Worm (Caenorhabditis elegans) whole organism, L1 larva: ENCODE measurements around the gene srd-20.

Experiments used
- dpl-1 ChIP-seq, 3 experiments: fragments of 150-350 bp in 2 of 3; sonication (generic microtip) in 1 of 3; optimal IDR thresholded peaks; 2 replicates each; lab custom pipeline; 2014 to 2017; ENCODE audit warnings: missing biosample characterization in 3 of 3, missing genetic modification characterization in 3 of 3, missing genetic modification reagents in 3 of 3
- elt-2 ChIP-seq: sonication (generic microtip); optimal IDR thresholded peaks from 2 replicates; lab custom pipeline; 2016; ENCODE audit warnings: missing genetic modification characterization, mild to moderate bottlenecking, inconsistent platforms, missing compliant biosample characterization, missing genetic modification reagents
- fkh-10 ChIP-seq: sonication (generic microtip); optimal IDR thresholded peaks from 2 replicates; lab custom pipeline; 2017; ENCODE audit warnings: missing biosample characterization, missing genetic modification reagents, missing genetic modification characterization
- jun-1 ChIP-seq: fragments of 150-350 bp; optimal IDR thresholded peaks from 2 replicates; lab custom pipeline; 2014; ENCODE audit warnings: missing biosample characterization, missing genetic modification reagents, missing genetic modification characterization
- lin-15B ChIP-seq: fragments of 150-350 bp; sonication (generic microtip); optimal IDR thresholded peaks from 3 replicates; lab custom pipeline; 2014; ENCODE audit warnings: missing biosample characterization, missing genetic modification characterization
- lsy-2 ChIP-seq, 2 experiments: fragments of 150-350 bp; optimal IDR thresholded peaks; 2 replicates each; lab custom pipeline; 2014; ENCODE audit warnings: missing biosample characterization in 2 of 2, missing genetic modification characterization in 2 of 2
- mdl-1 ChIP-seq, 2 experiments: fragments of 150-350 bp; optimal IDR thresholded peaks; 2 replicates each; lab custom pipeline; 2014 to 2017; ENCODE audit warnings: missing biosample characterization in 2 of 2, missing genetic modification characterization in 2 of 2, inconsistent platforms in 1 of 2
- nhr-12 ChIP-seq: sonication (generic microtip); optimal IDR thresholded peaks from 2 replicates; lab custom pipeline; 2017; ENCODE audit warnings: missing biosample characterization, missing genetic modification characterization
- snpc-4 ChIP-seq: fragments of 150-350 bp; optimal IDR thresholded peaks from 2 replicates; lab custom pipeline; 2014; ENCODE audit warnings: missing biosample characterization, missing genetic modification characterization
- unc-130 ChIP-seq: fragments of 150-350 bp; optimal IDR thresholded peaks from 2 replicates; lab custom pipeline; 2017; ENCODE audit warnings: missing biosample characterization, missing genetic modification characterization, inconsistent platforms
- ztf-11 ChIP-seq, 2 experiments: sonication (generic microtip); optimal IDR thresholded peaks; 2 replicates each; lab custom pipeline; 2016 to 2017; ENCODE audit warnings: missing genetic modification characterization in 2 of 2, missing biosample characterization in 1 of 2, missing compliant biosample characterization in 1 of 2

- no peak for TF ChIP-seq jun-1 (tag; lab: Kevin White, UChicago)
- TF ChIP-seq snpc-4 = no peak
- TF ChIP-seq ztf-11 (tag; optimal IDR thresholded peaks at IDR 0.05; lab: Kevin White, UChicago) = no peak
- TF ChIP-seq elt-2 (tag; lab: Kevin White, UChicago) = no peak
- no peak for TF ChIP-seq nhr-12
- TF ChIP-seq unc-130 = no peak
- TF ChIP-seq mdl-1 (tag; optimal IDR thresholded peaks at IDR 0.05; lab: Kevin White, UChicago) = no peak
- TF ChIP-seq lsy-2 (tag; optimal IDR thresholded peaks at IDR 0.05; lab: Kevin White, UChicago) = no peak
- no peak for TF ChIP-seq lin-15B
- TF ChIP-seq fkh-10 (GFP tag; lab: Kevin White, UChicago) = no peak
- no peak for TF ChIP-seq dpl-1 (GFP tag; optimal IDR thresholded peaks at IDR 0.05; lab: Kevin White, UChicago)
Observed at ce11 chrV:6007927-6008326, 47.5 kb upstream of the srd-20 start.
